Fruit fly (Drosophila melanogaster) whole organism, adult: ENCODE results near the gene CG17145.

ENCODE experiments used
- CG11617 ChIP-seq: fragments of 200-800 bp; sonication (Bioruptor generic); optimal IDR thresholded peaks from 2 replicates; lab custom pipeline; 2017; ENCODE audit warnings: mild to moderate bottlenecking, missing biosample characterization, missing genetic modification reagents, missing genetic modification characterization
- CG1620 ChIP-seq: fragments of 200-800 bp; sonication (Bioruptor generic); optimal IDR thresholded peaks from 2 replicates; lab custom pipeline; 2016; ENCODE audit warnings: missing biosample characterization, missing genetic modification characterization
- CG33017 ChIP-seq: fragments of 200-800 bp; sonication (Bioruptor generic); optimal IDR thresholded peaks from 2 replicates; lab custom pipeline; 2018; ENCODE audit warnings: missing biosample characterization, mild to moderate bottlenecking, missing genetic modification characterization, moderate library complexity
- CG5204 ChIP-seq: fragments of 200-800 bp; sonication (Bioruptor generic); optimal IDR thresholded peaks from 2 replicates; lab custom pipeline; 2016; ENCODE audit warnings: missing biosample characterization, missing genetic modification characterization
- CG7045 ChIP-seq: fragments of 200-800 bp; sonication (Bioruptor generic); optimal IDR thresholded peaks from 2 replicates; lab custom pipeline; 2017; ENCODE audit warnings: missing biosample characterization, mild to moderate bottlenecking, missing genetic modification characterization
- CG7101 ChIP-seq: fragments of 200-800 bp; sonication (Bioruptor generic); optimal IDR thresholded peaks from 2 replicates; lab custom pipeline; 2018; ENCODE audit warnings: missing biosample characterization, mild to moderate bottlenecking, missing genetic modification characterization, moderate library complexity
- Clk ChIP-seq: fragments of 200-800 bp; sonication (Bioruptor generic); optimal IDR thresholded peaks from 2 replicates; lab custom pipeline; 2017; ENCODE audit warnings: missing biosample characterization, missing genetic modification characterization
- Crg-1 ChIP-seq: fragments of 200-800 bp; sonication (Bioruptor generic); optimal IDR thresholded peaks from 2 replicates; lab custom pipeline; 2016; ENCODE audit warnings: missing biosample characterization, missing genetic modification characterization
- bab1 ChIP-seq: fragments of 200-800 bp; sonication (Bioruptor generic); optimal IDR thresholded peaks from 3 replicates; lab custom pipeline; 2019; ENCODE audit warnings: missing biosample characterization, mild to moderate bottlenecking, missing genetic modification characterization, moderate library complexity
- kay ChIP-seq: fragments of 200-800 bp; sonication (Bioruptor generic); peaks from one replicate; lab custom pipeline; 2016; ENCODE audit warnings: missing biosample characterization, missing genetic modification characterization, borderline replicate concordance
- ovo ChIP-seq: fragments of 200-800 bp; sonication (Bioruptor generic); optimal IDR thresholded peaks from 2 replicates; lab custom pipeline; 2016; ENCODE audit warnings: missing biosample characterization, missing genetic modification characterization
- tj ChIP-seq: fragments of 200-800 bp; sonication (Bioruptor generic); optimal IDR thresholded peaks from 3 replicates; lab custom pipeline; 2017; ENCODE audit warnings: missing biosample characterization, mild to moderate bottlenecking, missing genetic modification characterization, moderate library complexity

DNA sequence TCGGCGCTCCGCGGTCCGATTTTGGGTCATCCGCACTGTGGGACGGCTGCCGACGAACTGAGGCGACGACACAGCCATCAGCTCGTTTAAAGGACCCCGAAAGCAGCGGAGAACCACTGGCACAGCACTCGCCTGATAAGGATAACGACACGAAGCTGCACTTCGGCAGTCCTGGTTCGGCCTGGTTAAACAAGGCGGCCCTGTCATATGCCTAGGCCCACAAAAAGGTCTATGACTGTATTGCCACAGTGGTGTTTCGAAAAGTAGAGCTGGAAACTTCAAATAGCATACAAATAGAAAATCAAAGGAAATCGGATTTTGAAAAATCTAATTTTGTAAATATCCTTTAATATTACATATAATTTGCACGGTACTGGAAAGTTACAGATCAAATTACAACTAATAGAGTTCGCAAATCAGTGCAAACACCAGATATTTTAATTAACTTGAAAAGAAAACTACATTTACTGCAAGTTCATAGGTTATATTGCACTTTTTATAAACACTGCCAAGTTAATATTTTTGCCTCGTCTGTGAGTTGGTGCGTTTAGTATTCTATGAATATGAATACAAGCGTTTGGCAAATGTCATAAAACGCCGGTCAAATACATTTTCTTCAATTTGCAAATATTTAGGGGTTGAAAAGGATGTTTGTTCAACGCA lies 36.3 kb upstream of the CG17145 start:
- TF ChIP-seq kay (GFP tag; lab: Kevin White, UChicago) (no peak), bab1 (GFP tag; lab: Kevin White, UChicago) (no peak), CG7045 (GFP tag; lab: Kevin White, UChicago) (no peak), CG7101 (tag; lab: Kevin White, UChicago) (peak; percentile 28), CG11617 (GFP tag; lab: Kevin White, UChicago) (peak; percentile 6), ovo (GFP tag; lab: Kevin White, UChicago) (no peak), CG1620 (GFP tag; lab: Kevin White, UChicago) (no peak), Crg-1 (GFP tag; lab: Kevin White, UChicago) (no peak), CG5204 (peak; percentile 51), Clk (no peak), tj (GFP tag; lab: Kevin White, UChicago) (no peak), CG33017 (peak; percentile 32)
